Fruit fly (Drosophila melanogaster) Kc167 (cell line): ENCODE data around the gene CG34043.

Experiments used
- Myc ChIP-seq: fragments of >200 bp; optimal IDR thresholded peaks from 2 replicates; lab custom pipeline; 2017; ENCODE audit warnings: missing external identifiers
- Sin3A ChIP-seq: fragments of >200 bp; optimal IDR thresholded peaks from 2 replicates; lab custom pipeline; 2018; ENCODE audit warnings: missing external identifiers
- insv ChIP-seq: fragments of >200 bp; optimal IDR thresholded peaks from 3 replicates; lab custom pipeline; 2018; ENCODE audit warnings: missing external identifiers
- psq ChIP-seq: fragments of >200 bp; optimal IDR thresholded peaks from 2 replicates; lab custom pipeline; 2017; ENCODE audit warnings: missing external identifiers
- ttk ChIP-seq: sonication (Bioruptor generic); optimal IDR thresholded peaks from 2 replicates; lab custom pipeline; 2017; ENCODE audit warnings: missing external identifiers

- TF ChIP-seq psq (lab: Kevin White, UChicago) (no peak), ttk (lab: Kevin White, UChicago) (no peak), Myc (lab: Kevin White, UChicago) (no peak), Sin3A (no peak), insv (lab: Kevin White, UChicago) (no peak)
Measured at dm6 chr2L:10322773-10323487, 42.3 kb upstream of the CG34043 start, which contains the start of gene CG5381.
